Worm (Caenorhabditis elegans): ENCODE data around the gene C35D10.1.

- TF ChIP-seq nhr-11 (tag; optimal IDR thresholded peaks at IDR 0.05) (no peak), mdl-1 (tag; optimal IDR thresholded peaks at IDR 0.05) (no peak), aly-2 (tag; optimal IDR thresholded peaks at IDR 0.05) (no peak), dmd-4 (tag; optimal IDR thresholded peaks at IDR 0.05) (no peak), nhr-237 (tag; optimal IDR thresholded peaks at IDR 0.05) (no peak), ama-1 (optimal IDR thresholded peaks at IDR 0.05) (no peak), skn-1 (tag; optimal IDR thresholded peaks at IDR 0.05) (no peak), lin-39 (tag; optimal IDR thresholded peaks at IDR 0.05) (no peak), nhr-129 (tag; optimal IDR thresholded peaks at IDR 0.05) (no peak), lin-13 (GFP tag; optimal IDR thresholded peaks at IDR 0.05) (no peak), nhr-12 (tag; optimal IDR thresholded peaks at IDR 0.05) (no peak)
Observed at ce11 chrIII:4870478-4870877, 9.1 kb upstream of the C35D10.1 start, which contains the start of gene gipc-1.

Measured in whole organism, L2 larva.